Worm (Caenorhabditis elegans): Measurements from ENCODE around the gene cisd-1.

Gene cisd-1

ce11 chrII:11440265-11440664, 29.2 kb downstream of the cisd-1 start, which contains the start of gene VW02B12L.2 (continued):
- TF ChIP-seq xbp-1 (tag; optimal IDR thresholded peaks at IDR 0.05) (peak; percentile 25), snu-23 (GFP tag; optimal IDR thresholded peaks at IDR 0.05) (peak; percentile 57), zag-1 (tag; optimal IDR thresholded peaks at IDR 0.05) (no peak), swsn-7 (tag; optimal IDR thresholded peaks at IDR 0.05) (peak; percentile 28), alr-1 (tag; optimal IDR thresholded peaks at IDR 0.05; ENCODE audit: borderline replicate concordance) (no peak), mdl-1 (tag; optimal IDR thresholded peaks at IDR 0.05) (no peak), dsc-1 (tag; optimal IDR thresholded peaks at IDR 0.05) (peak; percentile 18), nhr-47 (tag; optimal IDR thresholded peaks at IDR 0.05) (no peak), nhr-20 (tag; optimal IDR thresholded peaks at IDR 0.05) (peak; percentile 52), ama-1 (optimal IDR thresholded peaks at IDR 0.05) (no peak), nhr-77 (tag; optimal IDR thresholded peaks at IDR 0.05) (peak; percentile 23), snpc-4 (tag; optimal IDR thresholded peaks at IDR 0.05) (peak; percentile 7), unc-98 (GFP tag; IDR thresholded peaks at IDR 0.05) (no peak), ztf-4 (tag; optimal IDR thresholded peaks at IDR 0.05) (no peak), unc-130 (tag; optimal IDR thresholded peaks at IDR 0.05) (no peak), efl-1 (optimal IDR thresholded peaks at IDR 0.05) (peak; percentile 43 to 91), efl-1 (GFP tag; optimal IDR thresholded peaks at IDR 0.05 in 1 of 2) (peak; percentile 90 to 99), irx-1 (tag; optimal IDR thresholded peaks at IDR 0.05) (no peak), nhr-85 (tag) (no peak), rnt-1 (tag; optimal IDR thresholded peaks at IDR 0.05) (peak; percentile 38), egl-13 (tag; optimal IDR thresholded peaks at IDR 0.05) (no peak), nhr-12 (tag; optimal IDR thresholded peaks at IDR 0.05) (no peak), grh-1 (GFP tag; IDR thresholded peaks at IDR 0.05) (no peak), efl-3 (GFP tag; optimal IDR thresholded peaks at IDR 0.05) (no peak), zip-4 (GFP tag; optimal IDR thresholded peaks at IDR 0.05) (no peak), lin-15B (tag; optimal IDR thresholded peaks at IDR 0.05) (peak; percentile 45), ceh-88 (GFP tag; IDR thresholded peaks at IDR 0.05) (no peak), nhr-11 (tag; optimal IDR thresholded peaks at IDR 0.05) (no peak), pax-3 (tag; optimal IDR thresholded peaks at IDR 0.05) (no peak), ceh-82 (tag; optimal IDR thresholded peaks at IDR 0.05) (peak in 2 of 3 experiments; percentile 4 to 48), lin-39 (tag; optimal IDR thresholded peaks at IDR 0.05) (peak; percentile 10), isw-1 (GFP tag; IDR thresholded peaks at IDR 0.05) (no peak), ets-5 (GFP tag; IDR thresholded peaks at IDR 0.05) (no peak), lin-35 (GFP tag; optimal IDR thresholded peaks at IDR 0.05) (peak; percentile 89 to 96), lin-14 (GFP tag; optimal IDR thresholded peaks at IDR 0.05) (peak; percentile 61), Y116A8C.19 (tag; optimal IDR thresholded peaks at IDR 0.05; ENCODE audit: borderline replicate concordance) (no peak), jun-1 (tag; optimal IDR thresholded peaks at IDR 0.05) (no peak), elt-3 (tag; optimal IDR thresholded peaks at IDR 0.05) (no peak), hpl-2 (GFP tag; optimal IDR thresholded peaks at IDR 0.05) (no peak), dpl-1 (GFP tag; optimal IDR thresholded peaks at IDR 0.05) (peak; percentile 80 to 90 (median 89)), mep-1 (tag; optimal IDR thresholded peaks at IDR 0.05) (no peak), lir-3 (tag; optimal IDR thresholded peaks at IDR 0.05; ENCODE audit: poor library complexity) (no peak), elt-2 (tag; optimal IDR thresholded peaks at IDR 0.05) (no peak), tlp-1 (tag; optimal IDR thresholded peaks at IDR 0.05) (no peak), nhr-237 (tag; optimal IDR thresholded peaks at IDR 0.05) (no peak), nhr-84 (tag; optimal IDR thresholded peaks at IDR 0.05) (no peak), fkh-4 (tag; optimal IDR thresholded peaks at IDR 0.05; ENCODE audit: borderline replicate concordance) (no peak), skn-1 (tag; optimal IDR thresholded peaks at IDR 0.05) (peak; percentile 58), ces-1 (GFP tag; optimal IDR thresholded peaks at IDR 0.05) (no peak), nhr-76 (tag; optimal IDR thresholded peaks at IDR 0.05) (no peak), hlh-4 (tag; optimal IDR thresholded peaks at IDR 0.05) (no peak), unc-30 (tag; optimal IDR thresholded peaks at IDR 0.05) (no peak), unc-62 (GFP tag; optimal IDR thresholded peaks at IDR 0.05) (no peak), C34B4.2 (tag; optimal IDR thresholded peaks at IDR 0.05) (no peak), fos-1 (tag; optimal IDR thresholded peaks at IDR 0.05) (no peak)
